Worm (Caenorhabditis elegans) whole organism, L4 larva: Measurements from ENCODE around the gene srw-84.

Experiments used
- F37D6.2 ChIP-seq: sonication (generic microtip); optimal IDR thresholded peaks from 2 replicates; lab custom pipeline; 2016; ENCODE audit warnings: mild to moderate bottlenecking, missing genetic modification characterization, missing compliant biosample characterization
- fos-1 ChIP-seq: fragments of 150-350 bp; optimal IDR thresholded peaks from 2 replicates; lab custom pipeline; 2014; ENCODE audit warnings: missing biosample characterization, missing genetic modification characterization

ce11 chrV:19431036-19431435 lies 50.0 kb downstream of the srw-84 start, which contains the start of gene srw-85:
- TF ChIP-seq F37D6.2 (tag; lab: Kevin White, UChicago) (no peak), fos-1 (tag; lab: Kevin White, UChicago) (no peak)
